Fruit fly (Drosophila melanogaster) whole organism, embryonic: Measurements from ENCODE around the gene CG14440.

Source experiments
- B-H2 ChIP-seq: fragments of 200-800 bp; sonication (Bioruptor generic); optimal IDR thresholded peaks from 2 replicates; lab custom pipeline; 2018; ENCODE audit warnings: missing biosample characterization, mild to moderate bottlenecking, missing genetic modification characterization
- Blimp-1 ChIP-seq: fragments of 200-800 bp; sonication (Bioruptor generic); optimal IDR thresholded peaks from 3 replicates; lab custom pipeline; 2018; ENCODE audit warnings: missing biosample characterization, missing genetic modification characterization, mild to moderate bottlenecking, moderate library complexity, missing genetic modification reagents
- C15 ChIP-seq: fragments of 200-800 bp; sonication (Bioruptor generic); IDR thresholded peaks from 3 replicates; pipeline ENCODE4 v1.3.6; 2022; ENCODE audit warnings: missing biosample characterization, missing genetic modification characterization
- CG10462 ChIP-seq: fragments of 200-800 bp; sonication (Bioruptor generic); optimal IDR thresholded peaks from 2 replicates; lab custom pipeline; 2016; ENCODE audit warnings: missing biosample characterization, missing genetic modification characterization
- CG11085 ChIP-seq: fragments of 200-800 bp; sonication (Bioruptor generic); IDR thresholded peaks from 2 replicates; pipeline ENCODE4 v1.3.6; 2022; ENCODE audit warnings: missing biosample characterization, missing genetic modification characterization
- CG11456 ChIP-seq: fragments of 200-800 bp; sonication (Bioruptor generic); IDR thresholded peaks from 3 replicates; pipeline ENCODE4 v1.3.6; 2022; ENCODE audit warnings: missing biosample characterization, missing genetic modification characterization
- CG12391 ChIP-seq: fragments of 200-800 bp; sonication (Bioruptor generic); optimal IDR thresholded peaks from 3 replicates; lab custom pipeline; 2018; ENCODE audit warnings: missing biosample characterization, mild to moderate bottlenecking, missing genetic modification characterization, moderate library complexity
- CG13123 ChIP-seq: fragments of 200-800 bp; sonication (Bioruptor generic); optimal IDR thresholded peaks from 2 replicates; lab custom pipeline; 2016; ENCODE audit warnings: missing biosample characterization, missing genetic modification characterization
- CG14441 ChIP-seq: fragments of 200-800 bp; sonication (Bioruptor generic); IDR thresholded peaks from 2 replicates; pipeline ENCODE4 v1.3.6; 2022; ENCODE audit warnings: missing biosample characterization, missing genetic modification characterization
- CG17328 ChIP-seq: fragments of 200-800 bp; sonication (Bioruptor generic); IDR thresholded peaks from 2 replicates; pipeline ENCODE4 v1.3.6; 2022; ENCODE audit warnings: missing biosample characterization, missing genetic modification characterization
- CG17612 ChIP-seq: fragments of 200-800 bp; sonication (Bioruptor generic); IDR thresholded peaks from 2 replicates; pipeline ENCODE4 v1.3.6; 2022; ENCODE audit warnings: missing biosample characterization, missing genetic modification characterization
- CG1792 ChIP-seq: fragments of 200-800 bp; sonication (Bioruptor generic); optimal IDR thresholded peaks from 2 replicates; lab custom pipeline; 2016; ENCODE audit warnings: missing biosample characterization, missing genetic modification characterization
- CG18011 ChIP-seq: fragments of 200-800 bp; sonication (Bioruptor generic); optimal IDR thresholded peaks from 2 replicates; lab custom pipeline; 2017; ENCODE audit warnings: missing biosample characterization, missing genetic modification characterization, mild to moderate bottlenecking, moderate library complexity, missing genotype
- CG33557 ChIP-seq: fragments of 200-800 bp; sonication (Bioruptor generic); optimal IDR thresholded peaks from 2 replicates; lab custom pipeline; 2019; ENCODE audit warnings: missing biosample characterization, mild to moderate bottlenecking, missing genetic modification characterization, moderate library complexity
- CG4282 ChIP-seq: fragments of 200-800 bp; sonication (Bioruptor generic); optimal IDR thresholded peaks from 2 replicates; lab custom pipeline; 2016; ENCODE audit warnings: missing biosample characterization, missing genetic modification characterization
- CG4424 ChIP-seq: fragments of 200-800 bp; sonication (Bioruptor generic); optimal IDR thresholded peaks from 3 replicates; lab custom pipeline; 2016; ENCODE audit warnings: missing biosample characterization, missing genetic modification characterization
- CG6791 ChIP-seq: fragments of 200-800 bp; sonication (Bioruptor generic); IDR thresholded peaks from 3 replicates; pipeline ENCODE4 v1.3.6; 2022; ENCODE audit warnings: missing biosample characterization, missing genetic modification characterization; ENCODE audit not compliant: partially characterized antibody
- CG7745 ChIP-seq: fragments of 200-800 bp; sonication (Bioruptor generic); optimal IDR thresholded peaks from 2 replicates; lab custom pipeline; 2018; ENCODE audit warnings: missing biosample characterization, mild to moderate bottlenecking, missing genetic modification characterization, moderate library complexity
- Dfd ChIP-seq, 2 experiments: fragments of >200 bp; optimal IDR thresholded peaks; 2 replicates each; lab custom pipeline; 2017; ENCODE audit warnings: missing biosample characterization in 2 of 2, missing genetic modification characterization in 2 of 2
- Dll ChIP-seq: fragments of 200-800 bp; sonication (Bioruptor generic); IDR thresholded peaks from 4 replicates; pipeline ENCODE4 v1.3.6; 2022; ENCODE audit warnings: missing biosample characterization, missing genetic modification characterization; ENCODE audit not compliant: partially characterized antibody
- Ets97D ChIP-seq: fragments of 200-800 bp; sonication (Bioruptor generic); optimal IDR thresholded peaks from 3 replicates; lab custom pipeline; 2016; ENCODE audit warnings: missing biosample characterization, missing genetic modification characterization
- Fer1 ChIP-seq: fragments of 200-800 bp; sonication (Bioruptor generic); optimal IDR thresholded peaks from 2 replicates; lab custom pipeline; 2017; ENCODE audit warnings: missing biosample characterization, mild to moderate bottlenecking, missing genetic modification characterization
- Fer2 ChIP-seq: fragments of 200-800 bp; sonication (Bioruptor generic); optimal IDR thresholded peaks from 2 replicates; lab custom pipeline; 2018; ENCODE audit warnings: missing biosample characterization, mild to moderate bottlenecking, missing genetic modification characterization, moderate library complexity
- Gug ChIP-seq: fragments of 200-800 bp; sonication (Bioruptor generic); IDR thresholded peaks from 4 replicates; pipeline ENCODE4 v1.3.6; 2022; ENCODE audit warnings: missing biosample characterization, missing genetic modification characterization
- HLHmδ ChIP-seq: fragments of 200-800 bp; sonication (Bioruptor generic); optimal IDR thresholded peaks from 2 replicates; lab custom pipeline; 2018; ENCODE audit warnings: missing biosample characterization, mild to moderate bottlenecking, missing genetic modification characterization, moderate library complexity
- Lpt ChIP-seq: fragments of >200 bp; optimal IDR thresholded peaks from 2 replicates; lab custom pipeline; 2018; ENCODE audit warnings: missing biosample characterization, missing genetic modification characterization
- Max ChIP-seq: fragments of 200-800 bp; sonication (Bioruptor generic); optimal IDR thresholded peaks from 2 replicates; lab custom pipeline; 2016; ENCODE audit warnings: missing biosample characterization, mild to moderate bottlenecking, missing genetic modification characterization
- Med ChIP-seq: fragments of 200-800 bp; sonication (Bioruptor generic); peaks from one replicate; lab custom pipeline; 2016; ENCODE audit warnings: missing biosample characterization, missing genetic modification characterization, mild to moderate bottlenecking, inconsistent platforms, moderate library complexity
- NK7.1 ChIP-seq: fragments of 200-800 bp; sonication (Bioruptor generic); optimal IDR thresholded peaks from 3 replicates; lab custom pipeline; 2016; ENCODE audit warnings: missing biosample characterization, missing genetic modification characterization
- Opbp ChIP-seq: fragments of 200-800 bp; sonication (Bioruptor generic); IDR thresholded peaks from 3 replicates; pipeline ENCODE4 v1.3.6; 2022; ENCODE audit warnings: missing biosample characterization, missing genetic modification characterization; ENCODE audit not compliant: partially characterized antibody
- Vsx1 ChIP-seq: fragments of 200-800 bp; sonication (Bioruptor generic); optimal IDR thresholded peaks from 2 replicates; lab custom pipeline; 2017; ENCODE audit warnings: missing biosample characterization, mild to moderate bottlenecking, missing genetic modification characterization, missing genetic modification reagents
- Xrp1 ChIP-seq: fragments of 200-800 bp; sonication (Bioruptor generic); IDR thresholded peaks from 2 replicates; pipeline ENCODE4 v1.3.6; 2022; ENCODE audit warnings: missing biosample characterization, missing genetic modification characterization
- bowl ChIP-seq: fragments of 200-800 bp; sonication (Bioruptor generic); IDR thresholded peaks from 2 replicates; pipeline ENCODE4 v1.3.6; 2022; ENCODE audit warnings: missing biosample characterization, missing genetic modification characterization
- cad ChIP-seq: fragments of >200 bp; optimal IDR thresholded peaks from 2 replicates; lab custom pipeline; 2017; ENCODE audit warnings: missing biosample characterization, missing genetic modification characterization
- hb ChIP-seq: fragments of 200-800 bp; sonication (Bioruptor generic); IDR thresholded peaks from 3 replicates; pipeline ENCODE4 v1.3.6; 2022; ENCODE audit warnings: missing biosample characterization, missing genetic modification characterization; ENCODE audit not compliant: partially characterized antibody
- inv ChIP-seq: fragments of 200-800 bp; sonication (Bioruptor generic); IDR thresholded peaks from 2 replicates; pipeline ENCODE4 v1.3.6; 2022; ENCODE audit warnings: missing biosample characterization, missing genetic modification characterization; ENCODE audit not compliant: partially characterized antibody
- lbe ChIP-seq: fragments of 200-800 bp; sonication (Bioruptor generic); optimal IDR thresholded peaks from 2 replicates; lab custom pipeline; 2016; ENCODE audit warnings: missing biosample characterization, mild to moderate bottlenecking, missing genetic modification characterization
- lilli ChIP-seq: fragments of 200-800 bp; sonication (Bioruptor generic); optimal IDR thresholded peaks from 3 replicates; lab custom pipeline; 2016; ENCODE audit warnings: missing biosample characterization, missing genetic modification characterization
- nerfin-2 ChIP-seq: fragments of 200-800 bp; sonication (Bioruptor generic); IDR thresholded peaks from 2 replicates; pipeline ENCODE4 v1.3.6; 2022; ENCODE audit warnings: missing biosample characterization, missing genetic modification characterization; ENCODE audit not compliant: partially characterized antibody
- nmo ChIP-seq: fragments of 200-800 bp; sonication (Bioruptor generic); optimal IDR thresholded peaks from 2 replicates; lab custom pipeline; 2018; ENCODE audit warnings: missing biosample characterization, mild to moderate bottlenecking, missing genetic modification characterization, moderate library complexity
- odd ChIP-seq: fragments of 200-800 bp; sonication (Bioruptor generic); optimal IDR thresholded peaks from 2 replicates; lab custom pipeline; 2017; ENCODE audit warnings: missing biosample characterization, mild to moderate bottlenecking, missing genetic modification characterization
- shn ChIP-seq: fragments of 200-800 bp; sonication (Bioruptor generic); optimal IDR thresholded peaks from 3 replicates; lab custom pipeline; 2016; ENCODE audit warnings: missing biosample characterization, missing genetic modification characterization
- sim ChIP-seq: fragments of 200-800 bp; sonication (Bioruptor generic); IDR thresholded peaks from 2 replicates; pipeline ENCODE4 v1.3.6; 2022; ENCODE audit warnings: missing biosample characterization, missing genetic modification characterization
- tap ChIP-seq: fragments of 200-800 bp; optimal IDR thresholded peaks from 3 replicates; lab custom pipeline; 2019; ENCODE audit warnings: missing biosample characterization, mild to moderate bottlenecking, missing genetic modification characterization, moderate library complexity
- tgo ChIP-seq: fragments of 200-800 bp; sonication (Bioruptor generic); IDR thresholded peaks from 3 replicates; pipeline ENCODE4 v1.3.6; 2022; ENCODE audit warnings: missing biosample characterization, missing genetic modification characterization
- tio ChIP-seq: fragments of 200-800 bp; sonication (Bioruptor generic); optimal IDR thresholded peaks from 2 replicates; lab custom pipeline; 2017; ENCODE audit warnings: missing biosample characterization, missing genetic modification characterization, inconsistent platforms
- tll ChIP-seq, 2 experiments: fragments of 200-800 bp in 1 of 2; fragments of >200 bp in 1 of 2; sonication (Bioruptor generic) in 1 of 2; optimal IDR thresholded peaks; 2 replicates each; lab custom pipeline; 2017 to 2019; ENCODE audit warnings: missing biosample characterization in 2 of 2, missing genetic modification characterization in 2 of 2, mild to moderate bottlenecking in 1 of 2, moderate library complexity in 1 of 2
- usp ChIP-seq: fragments of >200 bp; optimal IDR thresholded peaks from 2 replicates; lab custom pipeline; 2017; ENCODE audit warnings: missing biosample characterization, missing genetic modification characterization
- zf30C ChIP-seq: fragments of 200-800 bp; sonication (Bioruptor generic); optimal IDR thresholded peaks from 3 replicates; lab custom pipeline; 2018; ENCODE audit warnings: missing biosample characterization, mild to moderate bottlenecking, missing genetic modification characterization
- zfh1 ChIP-seq: fragments of 200-800 bp; sonication (Bioruptor generic); IDR thresholded peaks from 3 replicates; pipeline ENCODE4 v1.3.6; 2022; ENCODE audit warnings: missing biosample characterization, missing genetic modification characterization

CG14440 gene

dm6 chrX:6699255-6699885 is 1.0 kb upstream of the CG14440 start, which contains the start of gene CG14441 (continued):
- no peak for TF ChIP-seq CG7745 (tag; lab: Kevin White, UChicago)
- TF ChIP-seq CG18011 (GFP tag; lab: Kevin White, UChicago) = peak; percentile 0
- peak; percentile 93 for TF ChIP-seq Opbp (GFP tag; lab: Robert Waterston, UW)
- TF ChIP-seq nerfin-2 (GFP tag; lab: Robert Waterston, UW) = peak; percentile 93
- peak; percentile 78 for TF ChIP-seq B-H2 (GFP tag; lab: Kevin White, UChicago)
- TF ChIP-seq Lpt (GFP tag; lab: Kevin White, UChicago) = no peak
- TF ChIP-seq CG17612 (GFP tag; lab: Robert Waterston, UW) = no peak
- TF ChIP-seq CG4282 = no peak
- no peak for TF ChIP-seq zf30C
- TF ChIP-seq lbe = peak; percentile 43
- no peak for TF ChIP-seq tap (tag; lab: Kevin White, UChicago)
- TF ChIP-seq CG10462 = no peak
- peak; percentile 93 for TF ChIP-seq hb (GFP tag; lab: Robert Waterston, UW)
- TF ChIP-seq CG17328 (GFP tag; lab: Robert Waterston, UW) = no peak
- no peak for TF ChIP-seq tio (GFP tag; lab: Kevin White, UChicago)
- no peak for TF ChIP-seq cad
- no peak for TF ChIP-seq tgo (GFP tag; lab: Robert Waterston, UW)
- TF ChIP-seq NK7.1 (GFP tag; lab: Kevin White, UChicago) = peak; percentile 17
- peak; percentile 38 for TF ChIP-seq nmo (GFP tag; lab: Kevin White, UChicago)
- TF ChIP-seq CG12391 = peak; percentile 46
- peak; percentile 49; the same call in 1 of the 2 replicates for TF ChIP-seq CG14441 (GFP tag; lab: Robert Waterston, UW)
- TF ChIP-seq shn (GFP tag; lab: Kevin White, UChicago) = peak; percentile 18
- no peak for TF ChIP-seq bowl (GFP tag; lab: Robert Waterston, UW)
- no peak for TF ChIP-seq sim (GFP tag; lab: Robert Waterston, UW)
- peak; percentile 93 for TF ChIP-seq CG6791
- TF ChIP-seq Med (GFP tag; lab: Kevin White, UChicago) = peak; percentile 94
- TF ChIP-seq Dll = peak; percentile 100
- peak; percentile 6 for TF ChIP-seq Ets97D (GFP tag; lab: Kevin White, UChicago)
- 0 out of 4 replicates have a peak, but pooled peaks have one; percentile 3 for TF ChIP-seq Gug
- peak; percentile 31 for TF ChIP-seq Fer2 (tag; lab: Kevin White, UChicago)
- no peak for TF ChIP-seq Blimp-1
- no peak for TF ChIP-seq Dfd (GFP tag; optimal IDR thresholded peaks at IDR 0.05; lab: Kevin White, UChicago)
- peak; percentile 86 for TF ChIP-seq Fer1 (GFP tag; lab: Kevin White, UChicago)
- no peak for TF ChIP-seq usp
- no peak for TF ChIP-seq CG11456 (GFP tag; lab: Robert Waterston, UW)
- TF ChIP-seq CG33557 = peak; percentile 39
- TF ChIP-seq C15 (GFP tag; lab: Robert Waterston, UW) = no peak
- TF ChIP-seq zfh1 (GFP tag; lab: Robert Waterston, UW) = no peak; the same call in 2 of the 3 replicates
- no peak for TF ChIP-seq CG11085 (GFP tag; lab: Robert Waterston, UW)
- TF ChIP-seq Vsx1 (GFP tag; lab: Kevin White, UChicago) = no peak
- TF ChIP-seq CG1792 (GFP tag; lab: Kevin White, UChicago) = peak; percentile 0
- TF ChIP-seq Max (GFP tag; lab: Kevin White, UChicago) = peak; percentile 43
- peak in 1 of 2 experiments; percentile 77 for TF ChIP-seq tll (GFP tag; optimal IDR thresholded peaks at IDR 0.05; lab: Kevin White, UChicago)
- TF ChIP-seq HLHmδ = peak; percentile 42
- TF ChIP-seq CG4424 (GFP tag; lab: Kevin White, UChicago) = peak; percentile 16
- TF ChIP-seq CG13123 (GFP tag; lab: Kevin White, UChicago) = no peak
- peak; percentile 95 for TF ChIP-seq inv (GFP tag; lab: Robert Waterston, UW)
- TF ChIP-seq lilli = peak; percentile 55
- TF ChIP-seq odd (GFP tag; lab: Kevin White, UChicago) = peak; percentile 73
- peak; percentile 50 for TF ChIP-seq Xrp1 (GFP tag; lab: Robert Waterston, UW)
